Worm (Caenorhabditis elegans) whole organism, L3 larva: ENCODE results near the gene F08D12.12.

Experiments used
- pqm-1 ChIP-seq: fragments of 150-350 bp; optimal IDR thresholded peaks from 2 replicates; lab custom pipeline; 2017; ENCODE audit warnings: missing biosample characterization, missing genetic modification characterization, inconsistent platforms
- tbx-2 ChIP-seq: sonication (generic microtip); optimal IDR thresholded peaks from 2 replicates; lab custom pipeline; 2016; ENCODE audit warnings: mild to moderate bottlenecking, missing genetic modification characterization, missing compliant biosample characterization

- TF ChIP-seq tbx-2 (tag; lab: Kevin White, UChicago) (no peak), pqm-1 (tag; lab: Kevin White, UChicago) (no peak)
Measured at ce11 chrII:2829482-2829881, 42.6 kb upstream of the F08D12.12 start.
